Worm (Caenorhabditis elegans) whole organism, L3 larva: ENCODE results near the gene let-99.

ENCODE experiments used
- R02D3.7 ChIP-seq: fragments of 150-350 bp; optimal IDR thresholded peaks from 2 replicates; lab custom pipeline; 2014; ENCODE audit warnings: missing biosample characterization, missing genetic modification characterization
- ama-1 ChIP-seq: fragments of 150-350 bp; optimal IDR thresholded peaks from 2 replicates; lab custom pipeline; 2018
- elt-1 ChIP-seq: fragments of 150-350 bp; optimal IDR thresholded peaks from 2 replicates; lab custom pipeline; 2014; ENCODE audit warnings: missing biosample characterization, missing genetic modification characterization
- elt-2 ChIP-seq: sonication (generic microtip); optimal IDR thresholded peaks from 2 replicates; lab custom pipeline; 2016; ENCODE audit warnings: missing genetic modification reagents, mild to moderate bottlenecking, missing genetic modification characterization, missing compliant biosample characterization
- fos-1 ChIP-seq: fragments of 150-350 bp; optimal IDR thresholded peaks from 2 replicates; lab custom pipeline; 2014; ENCODE audit warnings: missing biosample characterization, missing genetic modification characterization
- nhr-11 ChIP-seq: fragments of 150-350 bp; optimal IDR thresholded peaks from 2 replicates; lab custom pipeline; 2014; ENCODE audit warnings: missing biosample characterization, missing genetic modification characterization
- nhr-28 ChIP-seq: fragments of 150-350 bp; optimal IDR thresholded peaks from 2 replicates; lab custom pipeline; 2014; ENCODE audit warnings: missing biosample characterization, missing genetic modification characterization
- skn-1 ChIP-seq: fragments of 150-350 bp; optimal IDR thresholded peaks from 2 replicates; lab custom pipeline; 2014; ENCODE audit warnings: missing biosample characterization, missing genetic modification characterization
- snpc-4 ChIP-seq: fragments of 150-350 bp; optimal IDR thresholded peaks from 2 replicates; lab custom pipeline; 2014; ENCODE audit warnings: missing biosample characterization, missing genetic modification characterization
- tbx-2 ChIP-seq: sonication (generic microtip); optimal IDR thresholded peaks from 2 replicates; lab custom pipeline; 2016; ENCODE audit warnings: mild to moderate bottlenecking, missing genetic modification characterization, missing compliant biosample characterization
- ztf-11 ChIP-seq: fragments of 150-350 bp; optimal IDR thresholded peaks from 2 replicates; lab custom pipeline; 2014; ENCODE audit warnings: missing biosample characterization, missing genetic modification characterization

ce11 chrIV:12590373-12590772 lies 22.7 kb downstream of the let-99 start, which contains the start of gene cul-6:
- TF ChIP-seq elt-2 = no peak
- no peak for TF ChIP-seq nhr-11 (tag; lab: Kevin White, UChicago)
- no peak for TF ChIP-seq ama-1 (lab: Kevin White, UChicago)
- no peak for TF ChIP-seq snpc-4 (tag; lab: Kevin White, UChicago)
- no peak for TF ChIP-seq elt-1
- no peak for TF ChIP-seq nhr-28 (tag; lab: Kevin White, UChicago)
- no peak for TF ChIP-seq skn-1
- TF ChIP-seq fos-1 (tag; lab: Kevin White, UChicago) = no peak
- TF ChIP-seq R02D3.7 (tag; lab: Kevin White, UChicago) = no peak
- TF ChIP-seq ztf-11 (tag; lab: Kevin White, UChicago) = no peak
- TF ChIP-seq tbx-2 (tag; lab: Kevin White, UChicago) = no peak
